Fruit fly (Drosophila melanogaster) whole organism, pupa: ENCODE results near the gene CG10013.

ENCODE experiments used
- CG10348 ChIP-seq: fragments of 200-800 bp; sonication (Bioruptor generic); IDR thresholded peaks from 2 replicates; pipeline ENCODE4 v1.3.6; 2022; ENCODE audit warnings: missing biosample characterization, missing genetic modification characterization
- CG12605 ChIP-seq: fragments of 200-800 bp; sonication (Bioruptor generic); IDR thresholded peaks from 2 replicates; pipeline ENCODE4 v1.3.6; 2022; ENCODE audit warnings: missing biosample characterization, missing genetic modification characterization
- CG13204 ChIP-seq: fragments of 200-800 bp; sonication (Bioruptor generic); optimal IDR thresholded peaks from 2 replicates; lab custom pipeline; 2018; ENCODE audit warnings: missing biosample characterization, mild to moderate bottlenecking, missing genetic modification characterization, moderate library complexity
- CG15710 ChIP-seq: fragments of 200-800 bp; sonication (Bioruptor generic); optimal IDR thresholded peaks from 2 replicates; lab custom pipeline; 2018; ENCODE audit warnings: missing biosample characterization, mild to moderate bottlenecking, missing genetic modification characterization, moderate library complexity
- CG8159 ChIP-seq: fragments of 200-800 bp; sonication (Bioruptor generic); optimal IDR thresholded peaks from 3 replicates; lab custom pipeline; 2018; ENCODE audit warnings: missing biosample characterization, mild to moderate bottlenecking, missing genetic modification characterization, moderate library complexity
- D1 ChIP-seq: fragments of 200-800 bp; sonication (Bioruptor generic); optimal IDR thresholded peaks from 2 replicates; lab custom pipeline; 2018; ENCODE audit warnings: missing biosample characterization, mild to moderate bottlenecking, missing genetic modification characterization, moderate library complexity
- Ets98B ChIP-seq: fragments of 200-800 bp; sonication (Bioruptor generic); IDR thresholded peaks from 2 replicates; pipeline ENCODE4 v1.3.6; 2022; ENCODE audit warnings: missing biosample characterization, missing genetic modification characterization
- Pif1A ChIP-seq: fragments of 200-800 bp; sonication (Bioruptor generic); optimal IDR thresholded peaks from 3 replicates; lab custom pipeline; 2016; ENCODE audit warnings: missing biosample characterization, missing genetic modification characterization
- Pif1B ChIP-seq: fragments of 200-800 bp; sonication (Bioruptor generic); optimal IDR thresholded peaks from 3 replicates; lab custom pipeline; 2016; ENCODE audit warnings: missing biosample characterization, missing genetic modification characterization
- fd96Ca ChIP-seq: fragments of 200-800 bp; sonication (Bioruptor generic); IDR thresholded peaks from 3 replicates; pipeline ENCODE4 v1.3.6; 2022; ENCODE audit warnings: missing biosample characterization, missing genetic modification characterization
- gl ChIP-seq: fragments of 200-800 bp; sonication (Bioruptor generic); optimal IDR thresholded peaks from 2 replicates; lab custom pipeline; 2018; ENCODE audit warnings: missing biosample characterization, mild to moderate bottlenecking, missing genetic modification characterization
- rn ChIP-seq: fragments of 200-800 bp; sonication (Bioruptor generic); IDR thresholded peaks from 2 replicates; pipeline ENCODE4 v1.3.6; 2022; ENCODE audit warnings: missing biosample characterization, missing genetic modification characterization

DNA sequence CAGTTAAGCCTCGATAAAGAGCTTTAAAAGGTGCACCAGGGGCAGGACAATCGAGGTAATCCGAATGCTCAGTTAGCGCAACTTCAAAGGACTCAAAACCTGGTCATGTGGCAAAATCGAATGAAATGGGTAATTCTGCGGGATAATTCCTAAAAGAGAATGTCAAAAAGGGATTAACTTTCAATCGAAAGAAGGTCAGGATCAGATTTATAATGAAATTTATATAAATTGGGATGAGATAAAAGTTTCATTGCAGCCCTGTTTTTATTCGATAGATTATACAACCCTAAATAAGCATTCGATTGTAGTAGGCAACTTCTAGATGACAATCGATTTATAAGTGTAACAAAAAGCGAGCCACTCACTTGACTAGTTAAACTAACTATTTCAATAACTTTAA, at the start of gene CG10013:
- no peak for TF ChIP-seq rn (GFP tag; lab: Robert Waterston, UW)
- no peak for TF ChIP-seq Pif1B (GFP tag; lab: Kevin White, UChicago)
- TF ChIP-seq gl (tag; lab: Kevin White, UChicago): no peak
- no peak for TF ChIP-seq CG15710 (tag; lab: Kevin White, UChicago)
- TF ChIP-seq CG12605 (GFP tag; lab: Robert Waterston, UW): no peak
- no peak for TF ChIP-seq D1 (tag; lab: Kevin White, UChicago)
- no peak for TF ChIP-seq CG10348 (GFP tag; lab: Robert Waterston, UW)
- TF ChIP-seq fd96Ca (GFP tag; lab: Robert Waterston, UW): no peak
- no peak for TF ChIP-seq Pif1A (GFP tag; lab: Kevin White, UChicago)
- TF ChIP-seq Ets98B (GFP tag; lab: Robert Waterston, UW): no peak
- TF ChIP-seq CG8159 (tag; lab: Kevin White, UChicago): no peak
- TF ChIP-seq CG13204: no peak
